Fruit fly (Drosophila melanogaster): ENCODE data around the gene Ras64B.

Ras64B gene

dm6 chr3L:4108844-4109494, 29.9 kb upstream of the Ras64B start (continued):
- TF ChIP-seq Chrac-16 (GFP tag; optimal IDR thresholded peaks at IDR 0.05) = peak; percentile 65
- peak; percentile 90 for TF ChIP-seq CG2678 (tag; optimal IDR thresholded peaks at IDR 0.05)
- no peak for TF ChIP-seq inv (GFP tag; IDR thresholded peaks at IDR 0.05; ENCODE audit: partially characterized antibody)
- TF ChIP-seq esg (GFP tag; conservative IDR thresholded peaks at IDR 0.05) = peak; percentile 42; the same call in 1 of the 2 replicates
- TF ChIP-seq Lhr (GFP tag; optimal IDR thresholded peaks at IDR 0.05) = peak; percentile 37
- TF ChIP-seq tio (GFP tag; optimal IDR thresholded peaks at IDR 0.05) = no peak
- no peak for TF ChIP-seq bigmax (GFP tag; optimal IDR thresholded peaks at IDR 0.05)
- TF ChIP-seq zfh2 (GFP tag; optimal IDR thresholded peaks at IDR 0.05) = peak; percentile 31
- TF ChIP-seq Dfd (GFP tag; optimal IDR thresholded peaks at IDR 0.05) = no peak
- peak; percentile 61 for TF ChIP-seq zen (tag; optimal IDR thresholded peaks at IDR 0.05)
- TF ChIP-seq CG4854 (GFP tag; optimal IDR thresholded peaks at IDR 0.05) = peak; percentile 71
- TF ChIP-seq CG11696 (GFP tag; IDR thresholded peaks at IDR 0.05) = no peak
- TF ChIP-seq CG1024 (GFP tag; IDR thresholded peaks at IDR 0.05) = no peak
- 0 out of 2 replicates have a peak, but pooled peaks have one; percentile 29 for TF ChIP-seq E2f2 (GFP tag; IDR thresholded peaks at IDR 0.05)
- TF ChIP-seq Blimp-1 (GFP tag; optimal IDR thresholded peaks at IDR 0.05) = peak; percentile 66
- TF ChIP-seq Nf-YC (tag; optimal IDR thresholded peaks at IDR 0.05) = peak; percentile 48
- TF ChIP-seq Sin3A (optimal IDR thresholded peaks at IDR 0.05) = no peak
- peak; percentile 87 for TF ChIP-seq CoRest (tag; optimal IDR thresholded peaks at IDR 0.05)
- TF ChIP-seq fu2 (GFP tag; optimal IDR thresholded peaks at IDR 0.05) = no peak
- TF ChIP-seq Mrtf (GFP tag; IDR thresholded peaks at IDR 0.05) = peak; percentile 58; the same call in 2 of the 3 replicates
- TF ChIP-seq Hsf (GFP tag; optimal IDR thresholded peaks at IDR 0.05) = peak; percentile 70
- peak; percentile 79 for TF ChIP-seq HHEX (GFP tag; optimal IDR thresholded peaks at IDR 0.05)
- peak; percentile 78 for TF ChIP-seq BtbVII (GFP tag; optimal IDR thresholded peaks at IDR 0.05)
- peak; percentile 38; the same call in 1 of the 2 replicates for TF ChIP-seq CG14667 (GFP tag; IDR thresholded peaks at IDR 0.05)
- TF ChIP-seq kay (GFP tag; optimal IDR thresholded peaks at IDR 0.05) = peak; percentile 68
- TF ChIP-seq CG32767 (GFP tag; IDR thresholded peaks at IDR 0.05) = peak; percentile 41; the same call in 1 of the 2 replicates
- peak; percentile 18 for TF ChIP-seq kah (GFP tag; optimal IDR thresholded peaks at IDR 0.05)
- TF ChIP-seq CrebB (tag; optimal IDR thresholded peaks at IDR 0.05) = peak; percentile 49
- no peak for TF ChIP-seq emc (GFP tag; optimal IDR thresholded peaks at IDR 0.05)
- TF ChIP-seq Poxn (GFP tag; IDR thresholded peaks at IDR 0.05) = no peak
- peak; percentile 86 for TF ChIP-seq CG17361 (GFP tag; IDR thresholded peaks at IDR 0.05)
- peak; percentile 66 for TF ChIP-seq vvl (GFP tag; IDR thresholded peaks at IDR 0.05)
- peak; percentile 92 for TF ChIP-seq Adf1 (GFP tag; IDR thresholded peaks at IDR 0.05)
- TF ChIP-seq run (tag; optimal IDR thresholded peaks at IDR 0.05) = peak; percentile 29
- TF ChIP-seq CG8089 (GFP tag; optimal IDR thresholded peaks at IDR 0.05) = peak; percentile 34
- TF ChIP-seq Jarid2 (GFP tag; optimal IDR thresholded peaks at IDR 0.05) = peak; percentile 54
- peak; percentile 79 for TF ChIP-seq ind (GFP tag; optimal IDR thresholded peaks at IDR 0.05)
- no peak for TF ChIP-seq hkb (optimal IDR thresholded peaks at IDR 0.05)
- TF ChIP-seq hkb (GFP tag; IDR thresholded peaks at IDR 0.05) = peak; percentile 65
- TF ChIP-seq CG15601 (tag; optimal IDR thresholded peaks at IDR 0.05) = peak; percentile 71
- peak; percentile 85 for TF ChIP-seq CG7839 (tag; optimal IDR thresholded peaks at IDR 0.05)
- TF ChIP-seq CG7357 (GFP tag; IDR thresholded peaks at IDR 0.05) = peak; percentile 46; the same call in 2 of the 3 replicates
- peak; percentile 61 for TF ChIP-seq CG6654 (GFP tag; optimal IDR thresholded peaks at IDR 0.05)
- TF ChIP-seq CG9876 (GFP tag; optimal IDR thresholded peaks at IDR 0.05) = peak; percentile 18
- TF ChIP-seq sna (GFP tag; IDR thresholded peaks at IDR 0.05; ENCODE audit: partially characterized antibody) = no peak
- peak; percentile 9 for TF ChIP-seq tup (GFP tag; optimal IDR thresholded peaks at IDR 0.05)
- peak; percentile 89 for TF ChIP-seq row (GFP tag; IDR thresholded peaks at IDR 0.05)
- peak; percentile 58 for TF ChIP-seq CG10366 (GFP tag; IDR thresholded peaks at IDR 0.05)
- TF ChIP-seq lov (optimal IDR thresholded peaks at IDR 0.05) = no peak
- TF ChIP-seq lov (GFP tag; IDR thresholded peaks at IDR 0.05) = 0 out of 3 replicates have a peak, but pooled peaks have one; percentile 30
- peak; percentile 67 for TF ChIP-seq Drgx (GFP tag; IDR thresholded peaks at IDR 0.05)

All from whole organism, embryonic.